Worm (Caenorhabditis elegans) whole organism, L1 larva: ENCODE measurements around the gene unc-97.

Experiments used
- C16A3.4 ChIP-seq: fragments of 150-350 bp; optimal IDR thresholded peaks from 2 replicates; lab custom pipeline; 2014; ENCODE audit warnings: missing biosample characterization, missing genetic modification characterization
- C34B4.2 ChIP-seq: sonication (generic microtip); optimal IDR thresholded peaks from 2 replicates; lab custom pipeline; 2017; ENCODE audit warnings: mild to moderate bottlenecking, missing genetic modification characterization, missing compliant biosample characterization
- F16B12.6 ChIP-seq: fragments of 150-350 bp; optimal IDR thresholded peaks from 2 replicates; lab custom pipeline; 2014; ENCODE audit warnings: missing biosample characterization, missing genetic modification characterization
- aly-2 ChIP-seq: fragments of 150-350 bp; optimal IDR thresholded peaks from 2 replicates; lab custom pipeline; 2014; ENCODE audit warnings: missing biosample characterization, missing genetic modification characterization
- ama-1 ChIP-seq: fragments of 150-350 bp; optimal IDR thresholded peaks from 2 replicates; lab custom pipeline; 2014
- blmp-1 ChIP-seq: fragments of 150-350 bp; optimal IDR thresholded peaks from 2 replicates; lab custom pipeline; 2014; ENCODE audit warnings: missing biosample characterization, missing genetic modification characterization
- ceh-63 ChIP-seq: fragments of 200-800 bp; sonication (Bioruptor generic); optimal IDR thresholded peaks from 2 replicates; lab custom pipeline; 2018; ENCODE audit warnings: mild to moderate bottlenecking, missing genetic modification characterization, missing compliant biosample characterization
- ceh-8 ChIP-seq: fragments of 200-800 bp; sonication (Bioruptor generic); optimal IDR thresholded peaks from 2 replicates; lab custom pipeline; 2018; ENCODE audit warnings: mild to moderate bottlenecking, missing genetic modification characterization, moderate library complexity, missing compliant biosample characterization
- ceh-88 ChIP-seq: fragments of 200-800 bp; sonication (Bioruptor generic); IDR thresholded peaks from 2 replicates; pipeline ENCODE4 v1.3.6; 2022; ENCODE audit warnings: missing genetic modification characterization, missing compliant biosample characterization
- ceh-90 ChIP-seq: sonication (generic microtip); optimal IDR thresholded peaks from 2 replicates; lab custom pipeline; 2016; ENCODE audit warnings: missing genetic modification characterization, missing compliant biosample characterization
- dpl-1 ChIP-seq, 3 experiments: fragments of 150-350 bp in 2 of 3; sonication (generic microtip) in 1 of 3; optimal IDR thresholded peaks; 2 replicates each; lab custom pipeline; 2014 to 2017; ENCODE audit warnings: missing biosample characterization in 3 of 3, missing genetic modification characterization in 3 of 3, missing genetic modification reagents in 3 of 3
- efl-3 ChIP-seq: fragments of 200-800 bp; sonication (Bioruptor generic); optimal IDR thresholded peaks from 2 replicates; lab custom pipeline; 2018; ENCODE audit warnings: mild to moderate bottlenecking, missing genetic modification characterization, missing compliant biosample characterization
- elt-3 ChIP-seq, 6 experiments: fragments of 150-350 bp in 1 of 6; sonication (generic microtip); optimal IDR thresholded peaks; 2 replicates each; lab custom pipeline; 2017 to 2018; ENCODE audit warnings: missing biosample characterization in 6 of 6, missing genetic modification characterization in 6 of 6, inconsistent platforms in 1 of 6
- ets-5 ChIP-seq: fragments of 200-800 bp; sonication (Bioruptor generic); IDR thresholded peaks from 2 replicates; pipeline ENCODE4 v1.3.6; 2022; ENCODE audit warnings: missing genetic modification characterization, missing compliant biosample characterization
- fkh-10 ChIP-seq: sonication (generic microtip); optimal IDR thresholded peaks from 2 replicates; lab custom pipeline; 2017; ENCODE audit warnings: missing biosample characterization, missing genetic modification reagents, missing genetic modification characterization
- fkh-8 ChIP-seq: sonication (generic microtip); optimal IDR thresholded peaks from 2 replicates; lab custom pipeline; 2016; ENCODE audit warnings: mild to moderate bottlenecking, missing genetic modification characterization, missing compliant biosample characterization
- fos-1 ChIP-seq: fragments of 150-350 bp; optimal IDR thresholded peaks from 2 replicates; lab custom pipeline; 2014; ENCODE audit warnings: missing biosample characterization, missing genetic modification characterization
- grh-1 ChIP-seq: fragments of 200-800 bp; sonication (Bioruptor generic); IDR thresholded peaks from 2 replicates; pipeline ENCODE4 v1.3.6; 2022; ENCODE audit warnings: missing genetic modification reagents, missing genetic modification characterization, missing compliant biosample characterization
- hlh-17 ChIP-seq: fragments of 200-800 bp; sonication (Bioruptor generic); optimal IDR thresholded peaks from 2 replicates; lab custom pipeline; 2018; ENCODE audit warnings: missing genetic modification characterization, mild to moderate bottlenecking, missing compliant biosample characterization, moderate library complexity, borderline replicate concordance
- hpl-2 ChIP-seq: fragments of 150-350 bp; optimal IDR thresholded peaks from 2 replicates; lab custom pipeline; 2014; ENCODE audit warnings: missing biosample characterization, missing genetic modification reagents, missing genetic modification characterization
- irx-1 ChIP-seq: sonication (generic microtip); optimal IDR thresholded peaks from 2 replicates; lab custom pipeline; 2016; ENCODE audit warnings: missing genetic modification characterization, missing compliant biosample characterization
- isw-1 ChIP-seq: fragments of 200-800 bp; sonication (Bioruptor generic); IDR thresholded peaks from 2 replicates; pipeline ENCODE4 v1.3.6; 2022; ENCODE audit warnings: missing genetic modification characterization, missing compliant biosample characterization
- lin-13 ChIP-seq: fragments of 150-350 bp; optimal IDR thresholded peaks from 2 replicates; lab custom pipeline; 2014; ENCODE audit warnings: missing biosample characterization, missing genetic modification reagents, missing genetic modification characterization
- lin-14 ChIP-seq: fragments of 200-800 bp; sonication (Bioruptor generic); optimal IDR thresholded peaks from 2 replicates; lab custom pipeline; 2018; ENCODE audit warnings: mild to moderate bottlenecking, missing genetic modification characterization, moderate library complexity, missing compliant biosample characterization
- lin-15B ChIP-seq: fragments of 150-350 bp; sonication (generic microtip); optimal IDR thresholded peaks from 3 replicates; lab custom pipeline; 2014; ENCODE audit warnings: missing biosample characterization, missing genetic modification characterization
- lin-39 ChIP-seq: fragments of 150-350 bp; optimal IDR thresholded peaks from 2 replicates; lab custom pipeline; 2014; ENCODE audit warnings: missing biosample characterization, missing genetic modification reagents, missing genetic modification characterization
- mab-9 ChIP-seq: fragments of 200-800 bp; sonication (Bioruptor generic); IDR thresholded peaks from 2 replicates; pipeline ENCODE4 v1.3.6; 2022; ENCODE audit warnings: missing genetic modification reagents, missing genetic modification characterization, missing compliant biosample characterization
- mef-2 ChIP-seq: fragments of 150-350 bp; optimal IDR thresholded peaks from 2 replicates; lab custom pipeline; 2014; ENCODE audit warnings: missing biosample characterization, missing genetic modification characterization
- mep-1 ChIP-seq: fragments of 150-350 bp; optimal IDR thresholded peaks from 2 replicates; lab custom pipeline; 2014; ENCODE audit warnings: missing biosample characterization, missing genetic modification characterization
- nhr-11 ChIP-seq: fragments of 150-350 bp; optimal IDR thresholded peaks from 2 replicates; lab custom pipeline; 2014; ENCODE audit warnings: missing biosample characterization, missing genetic modification characterization
- nhr-19 ChIP-seq: fragments of 200-800 bp; sonication (Bioruptor generic); conservative IDR thresholded peaks from 2 replicates; pipeline ENCODE4 v1.3.6; 2022; ENCODE audit warnings: missing genetic modification characterization, missing compliant biosample characterization
- nhr-20 ChIP-seq: sonication (generic microtip); optimal IDR thresholded peaks from 2 replicates; lab custom pipeline; 2016; ENCODE audit warnings: mild to moderate bottlenecking, missing genetic modification characterization, missing compliant biosample characterization
- nhr-237 ChIP-seq: fragments of 150-350 bp; optimal IDR thresholded peaks from 2 replicates; lab custom pipeline; 2014; ENCODE audit warnings: missing biosample characterization, missing genetic modification characterization
- nhr-28 ChIP-seq: fragments of 150-350 bp; optimal IDR thresholded peaks from 2 replicates; lab custom pipeline; 2014; ENCODE audit warnings: missing biosample characterization, missing genetic modification characterization
- nhr-47 ChIP-seq: sonication (generic microtip); optimal IDR thresholded peaks from 2 replicates; lab custom pipeline; 2016; ENCODE audit warnings: mild to moderate bottlenecking, missing genetic modification characterization, moderate library complexity, missing compliant biosample characterization
- nhr-71 ChIP-seq: sonication (generic microtip); optimal IDR thresholded peaks from 2 replicates; lab custom pipeline; 2016; ENCODE audit warnings: mild to moderate bottlenecking, missing genetic modification characterization, moderate library complexity, missing compliant biosample characterization
- nhr-76 ChIP-seq: sonication (generic microtip); optimal IDR thresholded peaks from 2 replicates; lab custom pipeline; 2017; ENCODE audit warnings: missing biosample characterization, missing genetic modification characterization
- nhr-77 ChIP-seq: fragments of 150-350 bp; optimal IDR thresholded peaks from 2 replicates; lab custom pipeline; 2014; ENCODE audit warnings: missing biosample characterization, missing genetic modification characterization
- nhr-85 ChIP-seq: sonication (generic microtip); peaks from one replicate; lab custom pipeline; 2016; ENCODE audit warnings: missing genetic modification characterization, inconsistent platforms, missing compliant biosample characterization
- nhr-90 ChIP-seq: sonication (generic microtip); optimal IDR thresholded peaks from 2 replicates; lab custom pipeline; 2016; ENCODE audit warnings: mild to moderate bottlenecking, missing genetic modification characterization, missing compliant biosample characterization; ENCODE audit not compliant: poor library complexity
- rnt-1 ChIP-seq: sonication (generic microtip); optimal IDR thresholded peaks from 2 replicates; lab custom pipeline; 2016; ENCODE audit warnings: mild to moderate bottlenecking, missing genetic modification characterization, moderate library complexity, missing compliant biosample characterization
- snu-23 ChIP-seq: sonication (generic microtip); optimal IDR thresholded peaks from 2 replicates; lab custom pipeline; 2016; ENCODE audit warnings: missing genetic modification characterization, missing compliant biosample characterization
- sox-4 ChIP-seq: sonication (generic microtip); optimal IDR thresholded peaks from 2 replicates; lab custom pipeline; 2016; ENCODE audit warnings: missing genetic modification characterization, missing compliant biosample characterization
- sup-37 ChIP-seq: fragments of 200-800 bp; sonication (Bioruptor generic); optimal IDR thresholded peaks from 2 replicates; lab custom pipeline; 2018; ENCODE audit warnings: mild to moderate bottlenecking, missing genetic modification characterization, missing compliant biosample characterization
- swsn-7 ChIP-seq: sonication (generic microtip); optimal IDR thresholded peaks from 2 replicates; lab custom pipeline; 2016; ENCODE audit warnings: missing genetic modification characterization, missing compliant biosample characterization
- tbx-2 ChIP-seq: sonication (generic microtip); optimal IDR thresholded peaks from 2 replicates; lab custom pipeline; 2016; ENCODE audit warnings: missing genetic modification characterization, missing compliant biosample characterization
- tlp-1 ChIP-seq: fragments of 150-350 bp; optimal IDR thresholded peaks from 2 replicates; lab custom pipeline; 2014; ENCODE audit warnings: missing biosample characterization, missing genetic modification characterization
- unc-130 ChIP-seq: fragments of 150-350 bp; optimal IDR thresholded peaks from 2 replicates; lab custom pipeline; 2017; ENCODE audit warnings: missing biosample characterization, missing genetic modification characterization, inconsistent platforms
- unc-86 ChIP-seq: sonication (generic microtip); optimal IDR thresholded peaks from 2 replicates; lab custom pipeline; 2016; ENCODE audit warnings: missing genetic modification characterization, missing compliant biosample characterization
- vab-15 ChIP-seq: sonication (generic microtip); optimal IDR thresholded peaks from 2 replicates; lab custom pipeline; 2017; ENCODE audit warnings: missing genotype, mild to moderate bottlenecking, missing genetic modification characterization, missing compliant biosample characterization
- xbp-1 ChIP-seq: sonication (generic microtip); optimal IDR thresholded peaks from 2 replicates; lab custom pipeline; 2016; ENCODE audit warnings: missing genetic modification characterization, missing compliant biosample characterization
- zag-1 ChIP-seq: fragments of 150-350 bp; optimal IDR thresholded peaks from 2 replicates; lab custom pipeline; 2014; ENCODE audit warnings: missing biosample characterization, missing genetic modification characterization
- zip-4 ChIP-seq: fragments of 200-800 bp; sonication (Bioruptor generic); optimal IDR thresholded peaks from 2 replicates; lab custom pipeline; 2018; ENCODE audit warnings: mild to moderate bottlenecking, missing genetic modification characterization, moderate library complexity, missing compliant biosample characterization
- ztf-11 ChIP-seq, 2 experiments: sonication (generic microtip); optimal IDR thresholded peaks; 2 replicates each; lab custom pipeline; 2016 to 2017; ENCODE audit warnings: missing genetic modification characterization in 2 of 2, missing biosample characterization in 1 of 2, missing compliant biosample characterization in 1 of 2
- ztf-4 ChIP-seq: fragments of 150-350 bp; optimal IDR thresholded peaks from 2 replicates; lab custom pipeline; 2014; ENCODE audit warnings: missing biosample characterization, missing genetic modification characterization

The unc-97 gene

ce11 chrX:5603338-5603816, 10.4 kb downstream of the unc-97 start, which contains the start of gene F14D12.1 (continued):
- TF ChIP-seq nhr-20 (tag; lab: Kevin White, UChicago), result peak; percentile 70
- TF ChIP-seq nhr-237 (tag; lab: Kevin White, UChicago), result no peak
- no peak for TF ChIP-seq nhr-77 (tag; lab: Kevin White, UChicago)
- TF ChIP-seq blmp-1 (tag; lab: Kevin White, UChicago), result peak; percentile 79
- no peak for TF ChIP-seq mep-1 (tag; lab: Kevin White, UChicago)
- no peak for TF ChIP-seq zip-4
- no peak for TF ChIP-seq nhr-28 (tag; lab: Kevin White, UChicago)
- TF ChIP-seq zag-1, result no peak
- TF ChIP-seq vab-15 (tag; lab: Kevin White, UChicago), result no peak
- TF ChIP-seq mab-9 (GFP tag; lab: Robert Waterston, UW), result no peak
- TF ChIP-seq nhr-90 (tag; lab: Kevin White, UChicago), result peak; percentile 50
- no peak for TF ChIP-seq F16B12.6 (tag; lab: Kevin White, UChicago)
- TF ChIP-seq efl-3 (GFP tag; lab: Kevin White, UChicago), result no peak
- no peak for TF ChIP-seq xbp-1
- TF ChIP-seq fkh-10 (GFP tag; lab: Kevin White, UChicago), result no peak
- TF ChIP-seq lin-15B, result no peak
- no peak for TF ChIP-seq nhr-47 (tag; lab: Kevin White, UChicago)
- TF ChIP-seq snu-23 (GFP tag; lab: Kevin White, UChicago), result peak; percentile 52
- no peak for TF ChIP-seq lin-13 (GFP tag; lab: Kevin White, UChicago)
- TF ChIP-seq grh-1 (GFP tag; lab: Robert Waterston, UW), result 0 out of 2 replicates have a peak, but pooled peaks have one; percentile 30
- TF ChIP-seq elt-3 (tag; optimal IDR thresholded peaks at IDR 0.05; lab: Kevin White, UChicago), result peak in 4 of 6 experiments; percentile 47 to 90 (median 86)
- peak; percentile 29 for TF ChIP-seq tbx-2 (tag; lab: Kevin White, UChicago)
- peak; percentile 94 for TF ChIP-seq nhr-85 (tag; lab: Kevin White, UChicago)
- no peak for TF ChIP-seq sox-4 (tag; lab: Kevin White, UChicago)
- no peak for TF ChIP-seq ama-1 (lab: Kevin White, UChicago)
- no peak for TF ChIP-seq nhr-11
- no peak for TF ChIP-seq fkh-8
- TF ChIP-seq ztf-4, result peak; percentile 11
- no peak for TF ChIP-seq hlh-17
- peak; percentile 59 for TF ChIP-seq nhr-71 (tag; lab: Kevin White, UChicago)
- TF ChIP-seq irx-1 (tag; lab: Kevin White, UChicago), result no peak
- TF ChIP-seq ets-5 (GFP tag; lab: Robert Waterston, UW), result no peak
- TF ChIP-seq swsn-7, result no peak
- TF ChIP-seq ceh-8 (GFP tag; lab: Kevin White, UChicago), result no peak
- TF ChIP-seq sup-37 (GFP tag; lab: Kevin White, UChicago), result no peak
- no peak for TF ChIP-seq tlp-1 (tag; lab: Kevin White, UChicago)
- TF ChIP-seq rnt-1 (tag; lab: Kevin White, UChicago), result no peak
- TF ChIP-seq ceh-90 (tag; lab: Kevin White, UChicago), result no peak
- no peak for TF ChIP-seq C16A3.4 (tag; lab: Kevin White, UChicago)
- TF ChIP-seq nhr-76 (tag; lab: Kevin White, UChicago), result no peak
- no peak for TF ChIP-seq aly-2 (tag; lab: Kevin White, UChicago)
- no peak for TF ChIP-seq mef-2 (tag; lab: Kevin White, UChicago)
- TF ChIP-seq ceh-88 (GFP tag; lab: Robert Waterston, UW), result no peak
- no peak for TF ChIP-seq dpl-1 (GFP tag; optimal IDR thresholded peaks at IDR 0.05; lab: Kevin White, UChicago)
- no peak for TF ChIP-seq fos-1 (tag; lab: Kevin White, UChicago)
- TF ChIP-seq lin-14, result peak; percentile 69
- peak; percentile 40 for TF ChIP-seq nhr-19 (GFP tag; lab: Robert Waterston, UW)
- no peak for TF ChIP-seq hpl-2 (GFP tag; lab: Kevin White, UChicago)
- TF ChIP-seq unc-86 (tag; lab: Kevin White, UChicago), result no peak
- TF ChIP-seq ztf-11 (tag; optimal IDR thresholded peaks at IDR 0.05; lab: Kevin White, UChicago), result no peak
- no peak for TF ChIP-seq lin-39
- TF ChIP-seq C34B4.2 (tag; lab: Kevin White, UChicago), result no peak
- no peak for TF ChIP-seq ceh-63
- TF ChIP-seq unc-130, result peak; percentile 20
- no peak for TF ChIP-seq isw-1 (GFP tag; lab: Robert Waterston, UW)
